Worm (Caenorhabditis elegans) whole organism, L1 larva: Measurements from ENCODE around the gene nas-11.

Experiments used
- C34B4.2 ChIP-seq: sonication (generic microtip); optimal IDR thresholded peaks from 2 replicates; lab custom pipeline; 2017; ENCODE audit warnings: mild to moderate bottlenecking, missing genetic modification characterization, missing compliant biosample characterization
- F16B12.6 ChIP-seq: fragments of 150-350 bp; optimal IDR thresholded peaks from 2 replicates; lab custom pipeline; 2014; ENCODE audit warnings: missing biosample characterization, missing genetic modification characterization
- Y116A8C.19 ChIP-seq: sonication (generic microtip); optimal IDR thresholded peaks from 2 replicates; lab custom pipeline; 2016; ENCODE audit warnings: missing compliant biosample characterization, missing genetic modification characterization, borderline replicate concordance
- ama-1 ChIP-seq: fragments of 150-350 bp; optimal IDR thresholded peaks from 2 replicates; lab custom pipeline; 2014
- ceh-63 ChIP-seq: fragments of 200-800 bp; sonication (Bioruptor generic); optimal IDR thresholded peaks from 2 replicates; lab custom pipeline; 2018; ENCODE audit warnings: mild to moderate bottlenecking, missing genetic modification characterization, missing compliant biosample characterization
- ceh-8 ChIP-seq: fragments of 200-800 bp; sonication (Bioruptor generic); optimal IDR thresholded peaks from 2 replicates; lab custom pipeline; 2018; ENCODE audit warnings: mild to moderate bottlenecking, missing genetic modification characterization, moderate library complexity, missing compliant biosample characterization
- ceh-90 ChIP-seq: sonication (generic microtip); optimal IDR thresholded peaks from 2 replicates; lab custom pipeline; 2016; ENCODE audit warnings: missing genetic modification characterization, missing compliant biosample characterization
- dsc-1 ChIP-seq: sonication (generic microtip); optimal IDR thresholded peaks from 2 replicates; lab custom pipeline; 2016; ENCODE audit warnings: mild to moderate bottlenecking, missing genetic modification characterization, missing compliant biosample characterization
- efl-1 ChIP-seq, 4 experiments: fragments of 150-350 bp; optimal IDR thresholded peaks in 3 of 4; peaks in 1 of 4; 1 replicate in 1 of 4; 2 replicates in 3 of 4; lab custom pipeline; 2014; ENCODE audit warnings: missing biosample characterization in 2 of 4, missing genetic modification characterization in 2 of 4, missing genetic modification reagents in 2 of 4
- egl-13 ChIP-seq: sonication (generic microtip); optimal IDR thresholded peaks from 2 replicates; lab custom pipeline; 2016; ENCODE audit warnings: missing genotype, missing genetic modification reagents, missing genetic modification characterization, missing compliant biosample characterization
- elt-2 ChIP-seq: sonication (generic microtip); optimal IDR thresholded peaks from 2 replicates; lab custom pipeline; 2016; ENCODE audit warnings: missing genetic modification characterization, mild to moderate bottlenecking, inconsistent platforms, missing compliant biosample characterization, missing genetic modification reagents
- elt-3 ChIP-seq, 6 experiments: fragments of 150-350 bp in 1 of 6; sonication (generic microtip); optimal IDR thresholded peaks; 2 replicates each; lab custom pipeline; 2017 to 2018; ENCODE audit warnings: missing biosample characterization in 6 of 6, missing genetic modification characterization in 6 of 6, inconsistent platforms in 1 of 6
- fkh-10 ChIP-seq: sonication (generic microtip); optimal IDR thresholded peaks from 2 replicates; lab custom pipeline; 2017; ENCODE audit warnings: missing biosample characterization, missing genetic modification reagents, missing genetic modification characterization
- grh-1 ChIP-seq: fragments of 200-800 bp; sonication (Bioruptor generic); IDR thresholded peaks from 2 replicates; pipeline ENCODE4 v1.3.6; 2022; ENCODE audit warnings: missing genetic modification reagents, missing genetic modification characterization, missing compliant biosample characterization
- hlh-17 ChIP-seq: fragments of 200-800 bp; sonication (Bioruptor generic); optimal IDR thresholded peaks from 2 replicates; lab custom pipeline; 2018; ENCODE audit warnings: missing genetic modification characterization, mild to moderate bottlenecking, missing compliant biosample characterization, moderate library complexity, borderline replicate concordance
- isw-1 ChIP-seq: fragments of 200-800 bp; sonication (Bioruptor generic); IDR thresholded peaks from 2 replicates; pipeline ENCODE4 v1.3.6; 2022; ENCODE audit warnings: missing genetic modification characterization, missing compliant biosample characterization
- lin-13 ChIP-seq: fragments of 150-350 bp; optimal IDR thresholded peaks from 2 replicates; lab custom pipeline; 2014; ENCODE audit warnings: missing biosample characterization, missing genetic modification reagents, missing genetic modification characterization
- lin-15B ChIP-seq: fragments of 150-350 bp; sonication (generic microtip); optimal IDR thresholded peaks from 3 replicates; lab custom pipeline; 2014; ENCODE audit warnings: missing biosample characterization, missing genetic modification characterization
- mef-2 ChIP-seq: fragments of 150-350 bp; optimal IDR thresholded peaks from 2 replicates; lab custom pipeline; 2014; ENCODE audit warnings: missing biosample characterization, missing genetic modification characterization
- nhr-47 ChIP-seq: sonication (generic microtip); optimal IDR thresholded peaks from 2 replicates; lab custom pipeline; 2016; ENCODE audit warnings: mild to moderate bottlenecking, missing genetic modification characterization, moderate library complexity, missing compliant biosample characterization
- nhr-84 ChIP-seq: sonication (generic microtip); optimal IDR thresholded peaks from 2 replicates; lab custom pipeline; 2017; ENCODE audit warnings: missing biosample characterization, missing genetic modification characterization
- pqm-1 ChIP-seq: sonication (generic microtip); optimal IDR thresholded peaks from 3 replicates; lab custom pipeline; 2017; ENCODE audit warnings: missing biosample characterization, missing genetic modification characterization
- snpc-4 ChIP-seq: fragments of 150-350 bp; optimal IDR thresholded peaks from 2 replicates; lab custom pipeline; 2014; ENCODE audit warnings: missing biosample characterization, missing genetic modification characterization
- sup-37 ChIP-seq: fragments of 200-800 bp; sonication (Bioruptor generic); optimal IDR thresholded peaks from 2 replicates; lab custom pipeline; 2018; ENCODE audit warnings: mild to moderate bottlenecking, missing genetic modification characterization, missing compliant biosample characterization
- tbx-2 ChIP-seq: sonication (generic microtip); optimal IDR thresholded peaks from 2 replicates; lab custom pipeline; 2016; ENCODE audit warnings: missing genetic modification characterization, missing compliant biosample characterization
- unc-30 ChIP-seq: sonication (generic microtip); optimal IDR thresholded peaks from 2 replicates; lab custom pipeline; 2017; ENCODE audit warnings: missing biosample characterization, missing genetic modification characterization
- unc-86 ChIP-seq: sonication (generic microtip); optimal IDR thresholded peaks from 2 replicates; lab custom pipeline; 2016; ENCODE audit warnings: missing genetic modification characterization, missing compliant biosample characterization
- unc-98 ChIP-seq: fragments of 200-800 bp; sonication (Bioruptor generic); IDR thresholded peaks from 2 replicates; pipeline ENCODE4 v1.3.6; 2022; ENCODE audit warnings: missing genetic modification characterization, missing compliant biosample characterization
- vab-15 ChIP-seq: sonication (generic microtip); optimal IDR thresholded peaks from 2 replicates; lab custom pipeline; 2017; ENCODE audit warnings: missing genotype, mild to moderate bottlenecking, missing genetic modification characterization, missing compliant biosample characterization
- zip-4 ChIP-seq: fragments of 200-800 bp; sonication (Bioruptor generic); optimal IDR thresholded peaks from 2 replicates; lab custom pipeline; 2018; ENCODE audit warnings: mild to moderate bottlenecking, missing genetic modification characterization, moderate library complexity, missing compliant biosample characterization

nas-11 gene

DNA sequence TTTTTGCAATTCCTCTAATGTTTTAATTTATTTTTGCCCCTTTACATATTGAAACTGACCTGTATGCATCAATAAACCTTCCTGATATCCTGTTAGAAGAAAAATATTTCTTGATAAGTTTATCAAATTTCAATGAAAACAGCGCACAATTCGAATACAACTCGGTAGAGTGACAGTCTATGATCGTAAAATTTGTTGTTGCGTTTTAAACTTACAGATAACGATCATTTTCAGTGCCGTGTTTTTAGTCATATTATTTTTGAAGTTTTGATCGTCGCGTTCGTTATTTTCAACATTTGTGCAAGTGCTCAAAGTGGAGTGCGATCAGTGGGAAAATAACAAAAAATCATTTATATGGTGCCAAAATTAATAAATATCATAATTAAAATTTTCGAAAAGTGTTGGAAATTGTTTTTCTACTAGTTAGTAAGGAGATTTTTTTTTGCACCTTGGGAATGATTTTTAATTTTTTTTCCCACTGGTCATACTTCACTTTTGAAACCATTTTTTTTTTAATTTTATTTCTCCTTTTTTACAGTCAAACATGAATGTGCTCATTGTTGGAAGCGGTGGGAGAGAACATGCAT, 39.0 kb upstream of the nas-11 start, which contains the start of gene F38B6.4:
Gene F38B6.4, plus strand, starts transcription at position 537 of the 587 bp plus-strand sequence.
- peak; percentile 18 for TF ChIP-seq elt-2 (tag; lab: Kevin White, UChicago)
- TF ChIP-seq elt-3 (tag; optimal IDR thresholded peaks at IDR 0.05; lab: Kevin White, UChicago) = no peak
- TF ChIP-seq ama-1 (lab: Kevin White, UChicago) = no peak

DNA sequence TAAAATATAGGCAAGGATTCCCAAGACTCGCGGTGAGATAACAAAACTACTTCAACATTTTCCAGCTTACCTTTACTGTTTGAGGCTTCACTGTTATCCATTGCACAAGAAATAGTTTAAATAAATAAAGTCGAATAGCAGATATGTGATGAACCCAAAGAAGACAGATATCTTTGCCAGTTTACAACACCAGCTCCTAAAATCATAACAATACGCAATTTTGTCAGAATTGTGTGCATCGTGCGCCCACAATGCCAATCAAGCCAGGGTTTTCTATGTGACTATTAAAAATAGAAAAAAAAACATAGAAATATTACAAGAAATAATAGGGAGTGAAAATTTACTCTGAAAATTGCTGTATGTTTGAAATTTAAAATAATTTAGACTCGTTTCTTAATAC, 30.7 kb upstream of the nas-11 start, which contains the start of gene F38B6.8:
Gene F38B6.8, minus strand, starts transcription at position 101 of the 400 bp plus-strand sequence.
- TF ChIP-seq sup-37 (GFP tag; lab: Kevin White, UChicago) = no peak
- TF ChIP-seq unc-30 (tag; lab: Kevin White, UChicago) = no peak
- TF ChIP-seq nhr-47 = no peak
- no peak for TF ChIP-seq grh-1 (GFP tag; lab: Robert Waterston, UW)
- no peak for TF ChIP-seq lin-15B (tag; lab: Kevin White, UChicago)
- no peak for TF ChIP-seq Y116A8C.19 (tag; lab: Kevin White, UChicago)
- TF ChIP-seq efl-1 (optimal IDR thresholded peaks at IDR 0.05; lab: Kevin White, UChicago) = no peak
- TF ChIP-seq efl-1 (GFP tag; optimal IDR thresholded peaks at IDR 0.05 in 1 of 2; lab: Kevin White, UChicago) = no peak
- TF ChIP-seq unc-86 (tag; lab: Kevin White, UChicago) = no peak
- TF ChIP-seq elt-2 (tag; lab: Kevin White, UChicago) = no peak
- TF ChIP-seq snpc-4 (tag; lab: Kevin White, UChicago) = no peak
- no peak for TF ChIP-seq lin-13
- TF ChIP-seq nhr-84 = no peak
- no peak for TF ChIP-seq C34B4.2 (tag; lab: Kevin White, UChicago)
- TF ChIP-seq unc-98 (GFP tag; lab: Robert Waterston, UW) = no peak
- TF ChIP-seq F16B12.6 (tag; lab: Kevin White, UChicago) = no peak
- no peak for TF ChIP-seq isw-1 (GFP tag; lab: Robert Waterston, UW)

ce11 chrX:6687345-6687744, 26.0 kb upstream of the nas-11 start:
- peak; percentile 36 for TF ChIP-seq egl-13 (tag; lab: Kevin White, UChicago)
- no peak for TF ChIP-seq zip-4 (GFP tag; lab: Kevin White, UChicago)
- TF ChIP-seq efl-1 (optimal IDR thresholded peaks at IDR 0.05; lab: Kevin White, UChicago) = no peak
- TF ChIP-seq efl-1 (GFP tag; optimal IDR thresholded peaks at IDR 0.05 in 1 of 2; lab: Kevin White, UChicago) = no peak
- TF ChIP-seq vab-15 (tag; lab: Kevin White, UChicago) = peak; percentile 1
- peak; percentile 29 for TF ChIP-seq tbx-2 (tag; lab: Kevin White, UChicago)

- TF ChIP-seq mef-2 (tag; lab: Kevin White, UChicago) (no peak), ceh-63 (GFP tag; lab: Kevin White, UChicago) (peak; percentile 85), unc-30 (tag; lab: Kevin White, UChicago) (no peak), dsc-1 (tag; lab: Kevin White, UChicago) (peak; percentile 50)
These were observed 25.6 kb upstream of the nas-11 start for ce11 chrX:6687756-6688155.

ce11 chrX:6688953-6689562, 24.3 kb upstream of the nas-11 start:
- TF ChIP-seq dsc-1 (tag; lab: Kevin White, UChicago) = peak; percentile 66
- TF ChIP-seq pqm-1 (tag; lab: Kevin White, UChicago) = no peak

ce11 chrX:6689985-6690384, 23.4 kb upstream of the nas-11 start, which contains the start of gene F38B6.6:
Gene F38B6.6, minus strand, starts transcription at chrX:6690085.
- TF ChIP-seq Y116A8C.19 (tag; lab: Kevin White, UChicago) = no peak
- TF ChIP-seq fkh-10 (GFP tag; lab: Kevin White, UChicago) = peak; percentile 40

- TF ChIP-seq lin-15B (tag; lab: Kevin White, UChicago) (no peak), ceh-90 (tag; lab: Kevin White, UChicago) (no peak), elt-2 (tag; lab: Kevin White, UChicago) (no peak), ceh-8 (GFP tag; lab: Kevin White, UChicago) (no peak), unc-30 (tag; lab: Kevin White, UChicago) (no peak), hlh-17 (GFP tag; lab: Kevin White, UChicago) (no peak)
These were observed 21.7 kb upstream of the nas-11 start for ce11 chrX:6691653-6692052.
